Worm (Caenorhabditis elegans) whole organism, L1 larva: Measurements from ENCODE around the gene srt-23.

Experiments used
- C04F5.9 ChIP-seq: sonication (generic microtip); optimal IDR thresholded peaks from 2 replicates; lab custom pipeline; 2016; ENCODE audit warnings: missing genetic modification characterization, missing compliant biosample characterization
- C34B4.2 ChIP-seq: sonication (generic microtip); optimal IDR thresholded peaks from 2 replicates; lab custom pipeline; 2017; ENCODE audit warnings: mild to moderate bottlenecking, missing genetic modification characterization, missing compliant biosample characterization
- aha-1 ChIP-seq: fragments of 150-350 bp; optimal IDR thresholded peaks from 2 replicates; lab custom pipeline; 2014; ENCODE audit warnings: missing biosample characterization, missing genetic modification characterization
- ama-1 ChIP-seq: fragments of 150-350 bp; optimal IDR thresholded peaks from 2 replicates; lab custom pipeline; 2014
- blmp-1 ChIP-seq: fragments of 150-350 bp; optimal IDR thresholded peaks from 2 replicates; lab custom pipeline; 2014; ENCODE audit warnings: missing biosample characterization, missing genetic modification characterization
- ceh-63 ChIP-seq: fragments of 200-800 bp; sonication (Bioruptor generic); optimal IDR thresholded peaks from 2 replicates; lab custom pipeline; 2018; ENCODE audit warnings: mild to moderate bottlenecking, missing genetic modification characterization, missing compliant biosample characterization
- ceh-8 ChIP-seq: fragments of 200-800 bp; sonication (Bioruptor generic); optimal IDR thresholded peaks from 2 replicates; lab custom pipeline; 2018; ENCODE audit warnings: mild to moderate bottlenecking, missing genetic modification characterization, moderate library complexity, missing compliant biosample characterization
- dpl-1 ChIP-seq, 3 experiments: fragments of 150-350 bp in 2 of 3; sonication (generic microtip) in 1 of 3; optimal IDR thresholded peaks; 2 replicates each; lab custom pipeline; 2014 to 2017; ENCODE audit warnings: missing biosample characterization in 3 of 3, missing genetic modification characterization in 3 of 3, missing genetic modification reagents in 3 of 3
- dsc-1 ChIP-seq: sonication (generic microtip); optimal IDR thresholded peaks from 2 replicates; lab custom pipeline; 2016; ENCODE audit warnings: mild to moderate bottlenecking, missing genetic modification characterization, missing compliant biosample characterization
- efl-1 ChIP-seq, 4 experiments: fragments of 150-350 bp; optimal IDR thresholded peaks in 3 of 4; peaks in 1 of 4; 1 replicate in 1 of 4; 2 replicates in 3 of 4; lab custom pipeline; 2014; ENCODE audit warnings: missing biosample characterization in 2 of 4, missing genetic modification characterization in 2 of 4, missing genetic modification reagents in 2 of 4
- egl-27 ChIP-seq, 2 experiments: fragments of 150-350 bp in 1 of 2; sonication (generic microtip); optimal IDR thresholded peaks; 3 replicates each; lab custom pipeline; 2017 to 2018; ENCODE audit warnings: missing biosample characterization in 2 of 2, missing genetic modification characterization in 2 of 2, missing genetic modification reagents in 2 of 2
- elt-2 ChIP-seq: sonication (generic microtip); optimal IDR thresholded peaks from 2 replicates; lab custom pipeline; 2016; ENCODE audit warnings: missing genetic modification characterization, mild to moderate bottlenecking, inconsistent platforms, missing compliant biosample characterization, missing genetic modification reagents
- grh-1 ChIP-seq: fragments of 200-800 bp; sonication (Bioruptor generic); IDR thresholded peaks from 2 replicates; pipeline ENCODE4 v1.3.6; 2022; ENCODE audit warnings: missing genetic modification reagents, missing genetic modification characterization, missing compliant biosample characterization
- hlh-4 ChIP-seq: sonication (generic microtip); optimal IDR thresholded peaks from 2 replicates; lab custom pipeline; 2016; ENCODE audit warnings: mild to moderate bottlenecking, missing genetic modification characterization, missing compliant biosample characterization
- irx-1 ChIP-seq: sonication (generic microtip); optimal IDR thresholded peaks from 2 replicates; lab custom pipeline; 2016; ENCODE audit warnings: missing genetic modification characterization, missing compliant biosample characterization
- isw-1 ChIP-seq: fragments of 200-800 bp; sonication (Bioruptor generic); IDR thresholded peaks from 2 replicates; pipeline ENCODE4 v1.3.6; 2022; ENCODE audit warnings: missing genetic modification characterization, missing compliant biosample characterization
- lin-13 ChIP-seq: fragments of 150-350 bp; optimal IDR thresholded peaks from 2 replicates; lab custom pipeline; 2014; ENCODE audit warnings: missing biosample characterization, missing genetic modification reagents, missing genetic modification characterization
- lin-14 ChIP-seq: fragments of 200-800 bp; sonication (Bioruptor generic); optimal IDR thresholded peaks from 2 replicates; lab custom pipeline; 2018; ENCODE audit warnings: mild to moderate bottlenecking, missing genetic modification characterization, moderate library complexity, missing compliant biosample characterization
- lin-35 ChIP-seq, 2 experiments: fragments of 150-350 bp; optimal IDR thresholded peaks; 2 replicates each; lab custom pipeline; 2014; ENCODE audit warnings: missing biosample characterization in 2 of 2, missing genetic modification characterization in 2 of 2, missing genetic modification reagents in 2 of 2
- lir-3 ChIP-seq: sonication (generic microtip); optimal IDR thresholded peaks from 2 replicates; lab custom pipeline; 2016; ENCODE audit warnings: mild to moderate bottlenecking, missing genetic modification characterization, moderate library complexity, missing compliant biosample characterization; ENCODE audit not compliant: poor library complexity
- lsy-2 ChIP-seq, 2 experiments: fragments of 150-350 bp; optimal IDR thresholded peaks; 2 replicates each; lab custom pipeline; 2014; ENCODE audit warnings: missing biosample characterization in 2 of 2, missing genetic modification characterization in 2 of 2
- nhr-11 ChIP-seq: fragments of 150-350 bp; optimal IDR thresholded peaks from 2 replicates; lab custom pipeline; 2014; ENCODE audit warnings: missing biosample characterization, missing genetic modification characterization
- nhr-12 ChIP-seq: sonication (generic microtip); optimal IDR thresholded peaks from 2 replicates; lab custom pipeline; 2017; ENCODE audit warnings: missing biosample characterization, missing genetic modification characterization
- nhr-19 ChIP-seq: fragments of 200-800 bp; sonication (Bioruptor generic); conservative IDR thresholded peaks from 2 replicates; pipeline ENCODE4 v1.3.6; 2022; ENCODE audit warnings: missing genetic modification characterization, missing compliant biosample characterization
- nhr-20 ChIP-seq: sonication (generic microtip); optimal IDR thresholded peaks from 2 replicates; lab custom pipeline; 2016; ENCODE audit warnings: mild to moderate bottlenecking, missing genetic modification characterization, missing compliant biosample characterization
- nhr-28 ChIP-seq: fragments of 150-350 bp; optimal IDR thresholded peaks from 2 replicates; lab custom pipeline; 2014; ENCODE audit warnings: missing biosample characterization, missing genetic modification characterization
- nhr-47 ChIP-seq: sonication (generic microtip); optimal IDR thresholded peaks from 2 replicates; lab custom pipeline; 2016; ENCODE audit warnings: mild to moderate bottlenecking, missing genetic modification characterization, moderate library complexity, missing compliant biosample characterization
- nhr-71 ChIP-seq: sonication (generic microtip); optimal IDR thresholded peaks from 2 replicates; lab custom pipeline; 2016; ENCODE audit warnings: mild to moderate bottlenecking, missing genetic modification characterization, moderate library complexity, missing compliant biosample characterization
- nhr-76 ChIP-seq: sonication (generic microtip); optimal IDR thresholded peaks from 2 replicates; lab custom pipeline; 2017; ENCODE audit warnings: missing biosample characterization, missing genetic modification characterization
- pag-3 ChIP-seq: sonication (generic microtip); optimal IDR thresholded peaks from 2 replicates; lab custom pipeline; 2017; ENCODE audit warnings: missing genetic modification characterization, mild to moderate bottlenecking, missing compliant biosample characterization, antibody characterized with exemption, borderline replicate concordance; ENCODE audit not compliant: insufficient read depth
- pax-3 ChIP-seq: fragments of 200-800 bp; sonication (Bioruptor generic); optimal IDR thresholded peaks from 2 replicates; lab custom pipeline; 2018; ENCODE audit warnings: mild to moderate bottlenecking, missing genetic modification characterization, moderate library complexity, missing compliant biosample characterization
- rnt-1 ChIP-seq: sonication (generic microtip); optimal IDR thresholded peaks from 2 replicates; lab custom pipeline; 2016; ENCODE audit warnings: mild to moderate bottlenecking, missing genetic modification characterization, moderate library complexity, missing compliant biosample characterization
- skn-1 ChIP-seq: fragments of 150-350 bp; optimal IDR thresholded peaks from 2 replicates; lab custom pipeline; 2014; ENCODE audit warnings: missing biosample characterization, missing genetic modification characterization
- snpc-4 ChIP-seq: fragments of 150-350 bp; optimal IDR thresholded peaks from 2 replicates; lab custom pipeline; 2014; ENCODE audit warnings: missing biosample characterization, missing genetic modification characterization
- sox-4 ChIP-seq: sonication (generic microtip); optimal IDR thresholded peaks from 2 replicates; lab custom pipeline; 2016; ENCODE audit warnings: missing genetic modification characterization, missing compliant biosample characterization
- sup-37 ChIP-seq: fragments of 200-800 bp; sonication (Bioruptor generic); optimal IDR thresholded peaks from 2 replicates; lab custom pipeline; 2018; ENCODE audit warnings: mild to moderate bottlenecking, missing genetic modification characterization, missing compliant biosample characterization
- swsn-7 ChIP-seq: sonication (generic microtip); optimal IDR thresholded peaks from 2 replicates; lab custom pipeline; 2016; ENCODE audit warnings: missing genetic modification characterization, missing compliant biosample characterization
- tbx-2 ChIP-seq: sonication (generic microtip); optimal IDR thresholded peaks from 2 replicates; lab custom pipeline; 2016; ENCODE audit warnings: missing genetic modification characterization, missing compliant biosample characterization
- unc-62 ChIP-seq: fragments of 150-350 bp; optimal IDR thresholded peaks from 2 replicates; lab custom pipeline; 2014; ENCODE audit warnings: missing biosample characterization, missing genetic modification reagents, missing genetic modification characterization
- vab-15 ChIP-seq: sonication (generic microtip); optimal IDR thresholded peaks from 2 replicates; lab custom pipeline; 2017; ENCODE audit warnings: missing genotype, mild to moderate bottlenecking, missing genetic modification characterization, missing compliant biosample characterization
- zip-4 ChIP-seq: fragments of 200-800 bp; sonication (Bioruptor generic); optimal IDR thresholded peaks from 2 replicates; lab custom pipeline; 2018; ENCODE audit warnings: mild to moderate bottlenecking, missing genetic modification characterization, moderate library complexity, missing compliant biosample characterization
- ztf-11 ChIP-seq, 2 experiments: sonication (generic microtip); optimal IDR thresholded peaks; 2 replicates each; lab custom pipeline; 2016 to 2017; ENCODE audit warnings: missing genetic modification characterization in 2 of 2, missing biosample characterization in 1 of 2, missing compliant biosample characterization in 1 of 2
- ztf-4 ChIP-seq: fragments of 150-350 bp; optimal IDR thresholded peaks from 2 replicates; lab custom pipeline; 2014; ENCODE audit warnings: missing biosample characterization, missing genetic modification characterization

Gene srt-23

ce11 chrIV:796521-797073 is 40.1 kb downstream of the srt-23 start, which contains the start of the genes F56B3.11 and ech-5 (continued):
- TF ChIP-seq nhr-47 (tag; lab: Kevin White, UChicago) (peak; percentile 94), nhr-11 (no peak), nhr-71 (tag; lab: Kevin White, UChicago) (peak; percentile 95), nhr-28 (tag; lab: Kevin White, UChicago) (no peak), ztf-4 (no peak), nhr-19 (GFP tag; lab: Robert Waterston, UW) (peak; percentile 71), rnt-1 (tag; lab: Kevin White, UChicago) (no peak), nhr-76 (tag; lab: Kevin White, UChicago) (no peak), blmp-1 (no peak), skn-1 (tag; lab: Kevin White, UChicago) (peak; percentile 36), C34B4.2 (no peak), ztf-11 (tag; optimal IDR thresholded peaks at IDR 0.05; lab: Kevin White, UChicago) (peak in 1 of 2 experiments; percentile 84), pag-3 (no peak), efl-1 (optimal IDR thresholded peaks at IDR 0.05; lab: Kevin White, UChicago) (peak; percentile 65 to 78), efl-1 (GFP tag; optimal IDR thresholded peaks at IDR 0.05 in 1 of 2; lab: Kevin White, UChicago) (peak; percentile 74 to 93), elt-2 (tag; lab: Kevin White, UChicago) (peak; percentile 68), swsn-7 (tag; lab: Kevin White, UChicago) (peak; percentile 85), sox-4 (tag; lab: Kevin White, UChicago) (peak; percentile 82), pax-3 (peak; percentile 96), isw-1 (GFP tag; lab: Robert Waterston, UW) (peak; percentile 90), grh-1 (peak; percentile 42; the same call in 1 of the 2 replicates), ceh-8 (peak; percentile 55), ceh-63 (GFP tag; lab: Kevin White, UChicago) (no peak), lir-3 (tag; lab: Kevin White, UChicago) (no peak), egl-27 (tag; optimal IDR thresholded peaks at IDR 0.05; lab: Kevin White, UChicago) (no peak), C04F5.9 (peak; percentile 87), sup-37 (no peak), nhr-20 (peak; percentile 87), ama-1 (no peak), lin-13 (GFP tag; lab: Kevin White, UChicago) (peak; percentile 47)

- TF ChIP-seq irx-1 (tag; lab: Kevin White, UChicago) (no peak), lin-13 (GFP tag; lab: Kevin White, UChicago) (no peak), hlh-4 (tag; lab: Kevin White, UChicago) (no peak), dpl-1 (GFP tag; optimal IDR thresholded peaks at IDR 0.05; lab: Kevin White, UChicago) (no peak), snpc-4 (tag; lab: Kevin White, UChicago) (no peak), lin-35 (GFP tag; optimal IDR thresholded peaks at IDR 0.05; lab: Kevin White, UChicago) (no peak), lir-3 (tag; lab: Kevin White, UChicago) (no peak), sup-37 (no peak), lsy-2 (tag; optimal IDR thresholded peaks at IDR 0.05; lab: Kevin White, UChicago) (no peak), nhr-11 (no peak), swsn-7 (tag; lab: Kevin White, UChicago) (no peak)
These were observed 44.0 kb downstream of the srt-23 start, which contains the start of gene mrpl-46 for ce11 chrIV:800518-800917. mrpl-46 (plus strand) TSS chrIV:800818.

DNA sequence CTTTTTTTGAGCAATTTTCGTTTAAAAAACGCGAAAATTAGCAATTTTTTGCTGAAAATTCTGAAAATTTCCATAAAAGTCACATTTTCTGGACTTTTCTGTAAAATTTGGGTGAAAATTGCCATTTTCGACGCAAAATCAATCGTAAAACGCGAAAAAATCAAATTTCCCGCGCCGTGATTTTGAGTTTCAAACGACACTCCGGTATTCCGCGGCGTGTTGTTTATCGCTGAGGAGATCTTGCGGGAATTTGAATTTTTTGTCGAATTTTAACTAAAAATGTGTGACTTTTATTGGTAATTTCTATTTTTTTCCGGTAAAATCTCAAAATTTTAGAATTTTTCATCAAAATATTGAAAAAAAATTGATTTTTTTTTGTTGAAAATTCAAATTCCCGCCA is 44.6 kb downstream of the srt-23 start:
- TF ChIP-seq tbx-2 (tag; lab: Kevin White, UChicago), result no peak
- TF ChIP-seq nhr-12 (tag; lab: Kevin White, UChicago), result no peak
- TF ChIP-seq unc-62 (GFP tag; lab: Kevin White, UChicago), result no peak
- no peak for TF ChIP-seq zip-4
- TF ChIP-seq lin-14 (GFP tag; lab: Kevin White, UChicago), result no peak
- TF ChIP-seq C34B4.2, result no peak
- no peak for TF ChIP-seq aha-1 (tag; lab: Kevin White, UChicago)
- TF ChIP-seq C04F5.9, result no peak
- TF ChIP-seq elt-2 (tag; lab: Kevin White, UChicago), result no peak
- TF ChIP-seq vab-15 (tag; lab: Kevin White, UChicago), result no peak
- no peak for TF ChIP-seq dsc-1 (tag; lab: Kevin White, UChicago)
- no peak for TF ChIP-seq pag-3
- TF ChIP-seq sox-4 (tag; lab: Kevin White, UChicago), result no peak
- no peak for TF ChIP-seq pax-3
- TF ChIP-seq nhr-19 (GFP tag; lab: Robert Waterston, UW), result no peak
- TF ChIP-seq, all 84 proteins: peak for 0
